Worm (Caenorhabditis elegans): ENCODE measurements around the gene C16C8.21.

DNA sequence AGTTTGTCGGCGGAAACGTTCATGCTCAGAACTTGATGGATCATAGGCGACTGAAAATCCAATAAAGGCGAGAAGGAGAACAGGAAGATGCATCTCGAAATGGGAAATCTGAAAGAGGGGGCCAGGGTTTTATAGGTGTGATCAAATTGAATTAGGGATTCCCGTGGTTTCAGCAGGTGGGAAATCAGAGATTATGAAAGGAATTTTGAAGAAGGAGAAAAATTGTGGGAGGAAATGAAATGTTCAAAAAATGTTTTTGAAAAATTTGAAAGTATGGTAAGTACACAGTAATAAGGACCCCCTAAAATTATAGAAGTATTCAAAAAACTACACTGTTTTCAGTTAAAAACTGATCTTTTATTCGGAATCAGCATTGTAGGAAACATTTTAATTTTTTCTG lies 22.5 kb downstream of the C16C8.21 start, which contains the start of gene Y49F6B.20:
- no peak for TF ChIP-seq lin-39 (tag; optimal IDR thresholded peaks at IDR 0.05)
- no peak for TF ChIP-seq unc-55 (GFP tag; optimal IDR thresholded peaks at IDR 0.05)
- TF ChIP-seq blmp-1 (tag; optimal IDR thresholded peaks at IDR 0.05; ENCODE audit: insufficient read depth), result no peak
- no peak for TF ChIP-seq sma-3 (GFP tag; optimal IDR thresholded peaks at IDR 0.05)
- no peak for TF ChIP-seq skn-1 (tag; optimal IDR thresholded peaks at IDR 0.05)
